Worm (Caenorhabditis elegans) whole organism, L1 larva: Measurements from ENCODE around the gene btb-5.

Source experiments
- C16A3.4 ChIP-seq: fragments of 150-350 bp; optimal IDR thresholded peaks from 2 replicates; lab custom pipeline; 2014; ENCODE audit warnings: missing biosample characterization, missing genetic modification characterization
- F16B12.6 ChIP-seq: fragments of 150-350 bp; optimal IDR thresholded peaks from 2 replicates; lab custom pipeline; 2014; ENCODE audit warnings: missing biosample characterization, missing genetic modification characterization
- ceh-8 ChIP-seq: fragments of 200-800 bp; sonication (Bioruptor generic); optimal IDR thresholded peaks from 2 replicates; lab custom pipeline; 2018; ENCODE audit warnings: mild to moderate bottlenecking, missing genetic modification characterization, moderate library complexity, missing compliant biosample characterization
- ceh-82 ChIP-seq, 3 experiments: fragments of 150-350 bp in 1 of 3; sonication (generic microtip) in 2 of 3; optimal IDR thresholded peaks; 2 replicates each; lab custom pipeline; 2014 to 2017; ENCODE audit warnings: missing biosample characterization in 3 of 3, missing genetic modification characterization in 3 of 3
- ceh-88 ChIP-seq: fragments of 200-800 bp; sonication (Bioruptor generic); IDR thresholded peaks from 2 replicates; pipeline ENCODE4 v1.3.6; 2022; ENCODE audit warnings: missing genetic modification characterization, missing compliant biosample characterization
- ceh-90 ChIP-seq: sonication (generic microtip); optimal IDR thresholded peaks from 2 replicates; lab custom pipeline; 2016; ENCODE audit warnings: missing genetic modification characterization, missing compliant biosample characterization
- dpl-1 ChIP-seq, 3 experiments: fragments of 150-350 bp in 2 of 3; sonication (generic microtip) in 1 of 3; optimal IDR thresholded peaks; 2 replicates each; lab custom pipeline; 2014 to 2017; ENCODE audit warnings: missing biosample characterization in 3 of 3, missing genetic modification characterization in 3 of 3, missing genetic modification reagents in 3 of 3
- dsc-1 ChIP-seq: sonication (generic microtip); optimal IDR thresholded peaks from 2 replicates; lab custom pipeline; 2016; ENCODE audit warnings: mild to moderate bottlenecking, missing genetic modification characterization, missing compliant biosample characterization
- efl-1 ChIP-seq, 4 experiments: fragments of 150-350 bp; optimal IDR thresholded peaks in 3 of 4; peaks in 1 of 4; 1 replicate in 1 of 4; 2 replicates in 3 of 4; lab custom pipeline; 2014; ENCODE audit warnings: missing biosample characterization in 2 of 4, missing genetic modification characterization in 2 of 4, missing genetic modification reagents in 2 of 4
- efl-3 ChIP-seq: fragments of 200-800 bp; sonication (Bioruptor generic); optimal IDR thresholded peaks from 2 replicates; lab custom pipeline; 2018; ENCODE audit warnings: mild to moderate bottlenecking, missing genetic modification characterization, missing compliant biosample characterization
- egl-13 ChIP-seq: sonication (generic microtip); optimal IDR thresholded peaks from 2 replicates; lab custom pipeline; 2016; ENCODE audit warnings: missing genotype, missing genetic modification reagents, missing genetic modification characterization, missing compliant biosample characterization
- egl-27 ChIP-seq, 2 experiments: fragments of 150-350 bp in 1 of 2; sonication (generic microtip); optimal IDR thresholded peaks; 3 replicates each; lab custom pipeline; 2017 to 2018; ENCODE audit warnings: missing biosample characterization in 2 of 2, missing genetic modification characterization in 2 of 2, missing genetic modification reagents in 2 of 2
- elt-3 ChIP-seq, 6 experiments: fragments of 150-350 bp in 1 of 6; sonication (generic microtip); optimal IDR thresholded peaks; 2 replicates each; lab custom pipeline; 2017 to 2018; ENCODE audit warnings: missing biosample characterization in 6 of 6, missing genetic modification characterization in 6 of 6, inconsistent platforms in 1 of 6
- fkh-10 ChIP-seq: sonication (generic microtip); optimal IDR thresholded peaks from 2 replicates; lab custom pipeline; 2017; ENCODE audit warnings: missing biosample characterization, missing genetic modification reagents, missing genetic modification characterization
- fkh-4 ChIP-seq: sonication (generic microtip); optimal IDR thresholded peaks from 2 replicates; lab custom pipeline; 2016; ENCODE audit warnings: missing compliant biosample characterization, missing genetic modification characterization, borderline replicate concordance
- fos-1 ChIP-seq: fragments of 150-350 bp; optimal IDR thresholded peaks from 2 replicates; lab custom pipeline; 2014; ENCODE audit warnings: missing biosample characterization, missing genetic modification characterization
- grh-1 ChIP-seq: fragments of 200-800 bp; sonication (Bioruptor generic); IDR thresholded peaks from 2 replicates; pipeline ENCODE4 v1.3.6; 2022; ENCODE audit warnings: missing genetic modification reagents, missing genetic modification characterization, missing compliant biosample characterization
- hpl-2 ChIP-seq: fragments of 150-350 bp; optimal IDR thresholded peaks from 2 replicates; lab custom pipeline; 2014; ENCODE audit warnings: missing biosample characterization, missing genetic modification reagents, missing genetic modification characterization
- irx-1 ChIP-seq: sonication (generic microtip); optimal IDR thresholded peaks from 2 replicates; lab custom pipeline; 2016; ENCODE audit warnings: missing genetic modification characterization, missing compliant biosample characterization
- isw-1 ChIP-seq: fragments of 200-800 bp; sonication (Bioruptor generic); IDR thresholded peaks from 2 replicates; pipeline ENCODE4 v1.3.6; 2022; ENCODE audit warnings: missing genetic modification characterization, missing compliant biosample characterization
- jun-1 ChIP-seq: fragments of 150-350 bp; optimal IDR thresholded peaks from 2 replicates; lab custom pipeline; 2014; ENCODE audit warnings: missing biosample characterization, missing genetic modification reagents, missing genetic modification characterization
- lin-14 ChIP-seq: fragments of 200-800 bp; sonication (Bioruptor generic); optimal IDR thresholded peaks from 2 replicates; lab custom pipeline; 2018; ENCODE audit warnings: mild to moderate bottlenecking, missing genetic modification characterization, moderate library complexity, missing compliant biosample characterization
- lin-15B ChIP-seq: fragments of 150-350 bp; sonication (generic microtip); optimal IDR thresholded peaks from 3 replicates; lab custom pipeline; 2014; ENCODE audit warnings: missing biosample characterization, missing genetic modification characterization
- lin-39 ChIP-seq: fragments of 150-350 bp; optimal IDR thresholded peaks from 2 replicates; lab custom pipeline; 2014; ENCODE audit warnings: missing biosample characterization, missing genetic modification reagents, missing genetic modification characterization
- lir-3 ChIP-seq: sonication (generic microtip); optimal IDR thresholded peaks from 2 replicates; lab custom pipeline; 2016; ENCODE audit warnings: mild to moderate bottlenecking, missing genetic modification characterization, moderate library complexity, missing compliant biosample characterization; ENCODE audit not compliant: poor library complexity
- lsy-2 ChIP-seq, 2 experiments: fragments of 150-350 bp; optimal IDR thresholded peaks; 2 replicates each; lab custom pipeline; 2014; ENCODE audit warnings: missing biosample characterization in 2 of 2, missing genetic modification characterization in 2 of 2
- mab-9 ChIP-seq: fragments of 200-800 bp; sonication (Bioruptor generic); IDR thresholded peaks from 2 replicates; pipeline ENCODE4 v1.3.6; 2022; ENCODE audit warnings: missing genetic modification reagents, missing genetic modification characterization, missing compliant biosample characterization
- mdl-1 ChIP-seq, 2 experiments: fragments of 150-350 bp; optimal IDR thresholded peaks; 2 replicates each; lab custom pipeline; 2014 to 2017; ENCODE audit warnings: missing biosample characterization in 2 of 2, missing genetic modification characterization in 2 of 2, inconsistent platforms in 1 of 2
- mef-2 ChIP-seq: fragments of 150-350 bp; optimal IDR thresholded peaks from 2 replicates; lab custom pipeline; 2014; ENCODE audit warnings: missing biosample characterization, missing genetic modification characterization
- nhr-11 ChIP-seq: fragments of 150-350 bp; optimal IDR thresholded peaks from 2 replicates; lab custom pipeline; 2014; ENCODE audit warnings: missing biosample characterization, missing genetic modification characterization
- nhr-12 ChIP-seq: sonication (generic microtip); optimal IDR thresholded peaks from 2 replicates; lab custom pipeline; 2017; ENCODE audit warnings: missing biosample characterization, missing genetic modification characterization
- nhr-19 ChIP-seq: fragments of 200-800 bp; sonication (Bioruptor generic); conservative IDR thresholded peaks from 2 replicates; pipeline ENCODE4 v1.3.6; 2022; ENCODE audit warnings: missing genetic modification characterization, missing compliant biosample characterization
- nhr-20 ChIP-seq: sonication (generic microtip); optimal IDR thresholded peaks from 2 replicates; lab custom pipeline; 2016; ENCODE audit warnings: mild to moderate bottlenecking, missing genetic modification characterization, missing compliant biosample characterization
- nhr-47 ChIP-seq: sonication (generic microtip); optimal IDR thresholded peaks from 2 replicates; lab custom pipeline; 2016; ENCODE audit warnings: mild to moderate bottlenecking, missing genetic modification characterization, moderate library complexity, missing compliant biosample characterization
- nhr-71 ChIP-seq: sonication (generic microtip); optimal IDR thresholded peaks from 2 replicates; lab custom pipeline; 2016; ENCODE audit warnings: mild to moderate bottlenecking, missing genetic modification characterization, moderate library complexity, missing compliant biosample characterization
- nhr-76 ChIP-seq: sonication (generic microtip); optimal IDR thresholded peaks from 2 replicates; lab custom pipeline; 2017; ENCODE audit warnings: missing biosample characterization, missing genetic modification characterization
- nhr-90 ChIP-seq: sonication (generic microtip); optimal IDR thresholded peaks from 2 replicates; lab custom pipeline; 2016; ENCODE audit warnings: mild to moderate bottlenecking, missing genetic modification characterization, missing compliant biosample characterization; ENCODE audit not compliant: poor library complexity
- pag-3 ChIP-seq: sonication (generic microtip); optimal IDR thresholded peaks from 2 replicates; lab custom pipeline; 2017; ENCODE audit warnings: missing genetic modification characterization, mild to moderate bottlenecking, missing compliant biosample characterization, antibody characterized with exemption, borderline replicate concordance; ENCODE audit not compliant: insufficient read depth
- pax-3 ChIP-seq: fragments of 200-800 bp; sonication (Bioruptor generic); optimal IDR thresholded peaks from 2 replicates; lab custom pipeline; 2018; ENCODE audit warnings: mild to moderate bottlenecking, missing genetic modification characterization, moderate library complexity, missing compliant biosample characterization
- rnt-1 ChIP-seq: sonication (generic microtip); optimal IDR thresholded peaks from 2 replicates; lab custom pipeline; 2016; ENCODE audit warnings: mild to moderate bottlenecking, missing genetic modification characterization, moderate library complexity, missing compliant biosample characterization
- sptf-1 ChIP-seq: fragments of 150-350 bp; optimal IDR thresholded peaks from 2 replicates; lab custom pipeline; 2014; ENCODE audit warnings: missing biosample characterization, missing genetic modification characterization
- sup-37 ChIP-seq: fragments of 200-800 bp; sonication (Bioruptor generic); optimal IDR thresholded peaks from 2 replicates; lab custom pipeline; 2018; ENCODE audit warnings: mild to moderate bottlenecking, missing genetic modification characterization, missing compliant biosample characterization
- swsn-7 ChIP-seq: sonication (generic microtip); optimal IDR thresholded peaks from 2 replicates; lab custom pipeline; 2016; ENCODE audit warnings: missing genetic modification characterization, missing compliant biosample characterization
- tlp-1 ChIP-seq: fragments of 150-350 bp; optimal IDR thresholded peaks from 2 replicates; lab custom pipeline; 2014; ENCODE audit warnings: missing biosample characterization, missing genetic modification characterization
- unc-130 ChIP-seq: fragments of 150-350 bp; optimal IDR thresholded peaks from 2 replicates; lab custom pipeline; 2017; ENCODE audit warnings: missing biosample characterization, missing genetic modification characterization, inconsistent platforms
- unc-30 ChIP-seq: sonication (generic microtip); optimal IDR thresholded peaks from 2 replicates; lab custom pipeline; 2017; ENCODE audit warnings: missing biosample characterization, missing genetic modification characterization
- unc-62 ChIP-seq: fragments of 150-350 bp; optimal IDR thresholded peaks from 2 replicates; lab custom pipeline; 2014; ENCODE audit warnings: missing biosample characterization, missing genetic modification reagents, missing genetic modification characterization
- unc-98 ChIP-seq: fragments of 200-800 bp; sonication (Bioruptor generic); IDR thresholded peaks from 2 replicates; pipeline ENCODE4 v1.3.6; 2022; ENCODE audit warnings: missing genetic modification characterization, missing compliant biosample characterization
- xbp-1 ChIP-seq: sonication (generic microtip); optimal IDR thresholded peaks from 2 replicates; lab custom pipeline; 2016; ENCODE audit warnings: missing genetic modification characterization, missing compliant biosample characterization
- zag-1 ChIP-seq: fragments of 150-350 bp; optimal IDR thresholded peaks from 2 replicates; lab custom pipeline; 2014; ENCODE audit warnings: missing biosample characterization, missing genetic modification characterization
- zip-4 ChIP-seq: fragments of 200-800 bp; sonication (Bioruptor generic); optimal IDR thresholded peaks from 2 replicates; lab custom pipeline; 2018; ENCODE audit warnings: mild to moderate bottlenecking, missing genetic modification characterization, moderate library complexity, missing compliant biosample characterization

btb-5 gene

ce11 chrIII:94759-95330 is 33.9 kb upstream of the btb-5 start, which contains the start of gene pat-4:
TSS of gene pat-4 (minus strand) at chrIII:94809.
- TF ChIP-seq nhr-19 (GFP tag; lab: Robert Waterston, UW) (peak; percentile 56), zag-1 (tag; lab: Kevin White, UChicago) (no peak), mdl-1 (tag; optimal IDR thresholded peaks at IDR 0.05; lab: Kevin White, UChicago) (peak in 1 of 2 experiments; percentile 26), ceh-82 (tag; optimal IDR thresholded peaks at IDR 0.05; lab: Kevin White, UChicago) (peak in 2 of 3 experiments; percentile 20 to 22), unc-130 (tag; lab: Kevin White, UChicago) (no peak), dsc-1 (tag; lab: Kevin White, UChicago) (peak; percentile 11), fos-1 (tag; lab: Kevin White, UChicago) (no peak), nhr-20 (peak; percentile 40), sptf-1 (tag; lab: Kevin White, UChicago) (no peak), sup-37 (GFP tag; lab: Kevin White, UChicago) (no peak), egl-13 (tag; lab: Kevin White, UChicago) (no peak), zip-4 (no peak), unc-98 (GFP tag; lab: Robert Waterston, UW) (no peak), mab-9 (no peak), irx-1 (no peak), fkh-10 (GFP tag; lab: Kevin White, UChicago) (no peak), ceh-88 (GFP tag; lab: Robert Waterston, UW) (no peak), swsn-7 (tag; lab: Kevin White, UChicago) (peak; percentile 45), pag-3 (no peak), nhr-76 (no peak), elt-3 (tag; optimal IDR thresholded peaks at IDR 0.05; lab: Kevin White, UChicago) (peak in 1 of 6 experiments; percentile 6), nhr-11 (tag; lab: Kevin White, UChicago) (no peak), F16B12.6 (no peak), mef-2 (no peak), egl-27 (tag; optimal IDR thresholded peaks at IDR 0.05; lab: Kevin White, UChicago) (no peak), hpl-2 (GFP tag; lab: Kevin White, UChicago) (no peak), dpl-1 (GFP tag; optimal IDR thresholded peaks at IDR 0.05; lab: Kevin White, UChicago) (peak in 1 of 3 experiments; percentile 9), unc-62 (GFP tag; lab: Kevin White, UChicago) (no peak), C16A3.4 (tag; lab: Kevin White, UChicago) (no peak), nhr-71 (peak; percentile 49), tlp-1 (tag; lab: Kevin White, UChicago) (no peak), nhr-12 (no peak), ceh-8 (GFP tag; lab: Kevin White, UChicago) (no peak), nhr-47 (peak; percentile 19), fkh-4 (tag; lab: Kevin White, UChicago) (no peak), unc-30 (no peak), jun-1 (tag; lab: Kevin White, UChicago) (no peak), lir-3 (tag; lab: Kevin White, UChicago) (no peak), isw-1 (no peak), efl-3 (GFP tag; lab: Kevin White, UChicago) (no peak), ceh-90 (no peak), pax-3 (tag; lab: Kevin White, UChicago) (no peak), lin-14 (GFP tag; lab: Kevin White, UChicago) (peak; percentile 80), lin-39 (tag; lab: Kevin White, UChicago) (no peak), nhr-90 (tag; lab: Kevin White, UChicago) (peak; percentile 35), xbp-1 (tag; lab: Kevin White, UChicago) (no peak), lsy-2 (tag; optimal IDR thresholded peaks at IDR 0.05; lab: Kevin White, UChicago) (peak; percentile 2 to 33), lin-15B (tag; lab: Kevin White, UChicago) (no peak), efl-1 (optimal IDR thresholded peaks at IDR 0.05; lab: Kevin White, UChicago) (peak; percentile 13 to 30), efl-1 (GFP tag; optimal IDR thresholded peaks at IDR 0.05 in 1 of 2; lab: Kevin White, UChicago) (no peak), grh-1 (0 out of 2 replicates have a peak, but pooled peaks have one; percentile 8), rnt-1 (tag; lab: Kevin White, UChicago) (peak; percentile 38)
